Worm (Caenorhabditis elegans): ENCODE results near the gene T12B5.15.
A peak's percentile ranks its signal among the peaks of the same experiment; 100 is the strongest.

Gene T12B5.15

ce11 chrIII:954553-954952, at the start of gene T12B5.15, which contains the start of gene T12B5.14:
Gene T12B5.15, minus strand, starts transcription at chrIII:954653.
Gene T12B5.14, plus strand, starts transcription at chrIII:954873.
- TF ChIP-seq F22D6.2 (tag; optimal IDR thresholded peaks at IDR 0.05) (no peak), F57A8.1 (GFP tag; optimal IDR thresholded peaks at IDR 0.05) (no peak), hrde-1 (tag; optimal IDR thresholded peaks at IDR 0.05; ENCODE audit: borderline replicate concordance) (no peak), F33H1.4 (GFP tag; IDR thresholded peaks at IDR 0.05) (no peak), rpc-1 (optimal IDR thresholded peaks at IDR 0.05) (no peak), rpc-1 (tag; optimal IDR thresholded peaks at IDR 0.05) (no peak), egrh-3 (GFP tag; IDR thresholded peaks at IDR 0.05) (no peak), nhr-27 (tag; optimal IDR thresholded peaks at IDR 0.05) (no peak), nhr-120 (GFP tag; IDR thresholded peaks at IDR 0.05) (no peak), K11D2.4 (GFP tag; IDR thresholded peaks at IDR 0.05) (no peak), ceh-27 (GFP tag; optimal IDR thresholded peaks at IDR 0.05) (no peak), snpc-1.3 (tag; optimal IDR thresholded peaks at IDR 0.05; ENCODE audit: insufficient read depth) (no peak), fkh-3 (tag; optimal IDR thresholded peaks at IDR 0.05) (no peak), gei-17 (GFP tag; optimal IDR thresholded peaks at IDR 0.05) (no peak)

DNA sequence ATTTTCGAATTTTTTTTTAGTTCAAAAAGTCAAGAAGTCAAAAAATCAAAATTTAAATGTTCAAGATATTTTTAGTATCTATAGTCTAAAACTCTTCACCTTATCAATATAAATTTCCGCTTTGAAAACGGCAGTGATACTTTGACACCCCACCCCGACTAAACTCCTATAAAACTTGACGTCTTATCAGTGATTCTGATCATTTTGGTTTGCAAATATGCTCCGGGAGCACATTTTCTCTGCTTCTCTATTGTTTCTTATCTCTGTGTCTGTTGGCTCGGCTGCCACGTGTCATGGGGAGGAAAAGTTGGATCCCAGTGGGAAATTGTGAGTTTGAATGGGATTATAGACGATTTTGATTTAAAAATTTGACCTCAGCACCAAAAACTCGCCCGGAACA, 48.1 kb upstream of the T12B5.15 start, which contains the start of gene clec-150:
Gene clec-150, plus strand, starts transcription at position 198 of the 400 bp plus-strand sequence.
- TF ChIP-seq rec-8 (tag; optimal IDR thresholded peaks at IDR 0.05) (no peak), F37B4.10 (GFP tag; IDR thresholded peaks at IDR 0.05) (no peak), mes-4 (tag; optimal IDR thresholded peaks at IDR 0.05) (no peak), T26A5.8 (tag; optimal IDR thresholded peaks at IDR 0.05) (no peak), fkh-3 (tag; optimal IDR thresholded peaks at IDR 0.05) (no peak), bed-1 (GFP tag; IDR thresholded peaks at IDR 0.05) (no peak), egrh-3 (GFP tag; IDR thresholded peaks at IDR 0.05) (no peak), lin-35 (GFP tag; optimal IDR thresholded peaks at IDR 0.05) (no peak), lin-40 (tag; optimal IDR thresholded peaks at IDR 0.05) (no peak), cebp-1 (GFP tag; IDR thresholded peaks at IDR 0.05) (no peak), cebp-1 (tag; optimal IDR thresholded peaks at IDR 0.05) (peak; percentile 18), dpl-1 (GFP tag; optimal IDR thresholded peaks at IDR 0.05) (no peak), tbp1 (GFP tag; optimal IDR thresholded peaks at IDR 0.05) (peak; percentile 1), rpc-1 (optimal IDR thresholded peaks at IDR 0.05) (no peak), rpc-1 (tag; optimal IDR thresholded peaks at IDR 0.05) (no peak), lin-54 (GFP tag; optimal IDR thresholded peaks at IDR 0.05) (no peak), snpc-1.1 (tag; optimal IDR thresholded peaks at IDR 0.05; ENCODE audit: insufficient read depth) (no peak), die-1 (tag; optimal IDR thresholded peaks at IDR 0.05) (no peak), sptf-2 (GFP tag; optimal IDR thresholded peaks at IDR 0.05) (no peak), ceh-91 (GFP tag; IDR thresholded peaks at IDR 0.05) (no peak), egl-44 (GFP tag; IDR thresholded peaks at IDR 0.05) (no peak), hsf-1 (GFP tag; IDR thresholded peaks at IDR 0.05) (no peak), egl-18 (GFP tag; IDR thresholded peaks at IDR 0.05) (no peak), bed-2 (GFP tag; IDR thresholded peaks at IDR 0.05) (no peak), F22D6.2 (tag; optimal IDR thresholded peaks at IDR 0.05) (no peak), K12H6.12 (tag; optimal IDR thresholded peaks at IDR 0.05) (no peak), B0336.3 (GFP tag; IDR thresholded peaks at IDR 0.05) (no peak), ccch-3 (GFP tag; optimal IDR thresholded peaks at IDR 0.05) (no peak), F49E8.2 (tag; optimal IDR thresholded peaks at IDR 0.05; ENCODE audit: insufficient read depth) (no peak), nfyb-1 (GFP tag; IDR thresholded peaks at IDR 0.05) (no peak), unc-62 (GFP tag; optimal IDR thresholded peaks at IDR 0.05) (peak; percentile 18), nhr-179 (tag; optimal IDR thresholded peaks at IDR 0.05) (no peak), F23B12.7 (tag; optimal IDR thresholded peaks at IDR 0.05; ENCODE audit: insufficient read depth) (no peak), hrde-1 (tag; optimal IDR thresholded peaks at IDR 0.05; ENCODE audit: borderline replicate concordance) (no peak), F33H1.4 (GFP tag; IDR thresholded peaks at IDR 0.05) (no peak), T07F8.4 (tag; optimal IDR thresholded peaks at IDR 0.05) (no peak), B0019.2 (GFP tag; conservative IDR thresholded peaks at IDR 0.05) (no peak), ets-4 (GFP tag; optimal IDR thresholded peaks at IDR 0.05) (peak; percentile 22), repo-1 (tag; optimal IDR thresholded peaks at IDR 0.05) (no peak), Y53F4B.3 (GFP tag; IDR thresholded peaks at IDR 0.05) (no peak)

Measured in whole organism, young adult.